Worm (Caenorhabditis elegans): ENCODE results near the gene F53F4.12.

F53F4.12 gene

ce11 chrV:13664340-13664916 is 38.6 kb downstream of the F53F4.12 start (continued):
- peak; percentile 3 for TF ChIP-seq lin-15B (tag; optimal IDR thresholded peaks at IDR 0.05)
- no peak for TF ChIP-seq zag-1 (tag; optimal IDR thresholded peaks at IDR 0.05)
- TF ChIP-seq ceh-8 (GFP tag; optimal IDR thresholded peaks at IDR 0.05) = no peak
- no peak for TF ChIP-seq grh-1 (GFP tag; IDR thresholded peaks at IDR 0.05)
- TF ChIP-seq sup-37 (GFP tag; optimal IDR thresholded peaks at IDR 0.05) = no peak
- no peak for TF ChIP-seq snpc-4 (tag; optimal IDR thresholded peaks at IDR 0.05)
- no peak for TF ChIP-seq nhr-20 (tag; optimal IDR thresholded peaks at IDR 0.05)
- no peak for TF ChIP-seq elt-3 (tag; optimal IDR thresholded peaks at IDR 0.05)
- TF ChIP-seq nhr-28 (tag; optimal IDR thresholded peaks at IDR 0.05) = no peak
- TF ChIP-seq ztf-4 (tag; optimal IDR thresholded peaks at IDR 0.05) = no peak
- peak; percentile 18 for TF ChIP-seq lin-14 (GFP tag; optimal IDR thresholded peaks at IDR 0.05)
- no peak for TF ChIP-seq zip-4 (GFP tag; optimal IDR thresholded peaks at IDR 0.05)
- peak; percentile 7 for TF ChIP-seq tbx-2 (tag; optimal IDR thresholded peaks at IDR 0.05)
- TF ChIP-seq aly-2 (tag; optimal IDR thresholded peaks at IDR 0.05) = no peak
- no peak for TF ChIP-seq irx-1 (tag; optimal IDR thresholded peaks at IDR 0.05)
- no peak for TF ChIP-seq efl-3 (GFP tag; optimal IDR thresholded peaks at IDR 0.05)
- no peak for TF ChIP-seq blmp-1 (tag; optimal IDR thresholded peaks at IDR 0.05)
- TF ChIP-seq fos-1 (tag; optimal IDR thresholded peaks at IDR 0.05) = no peak
- TF ChIP-seq lin-35 (GFP tag; optimal IDR thresholded peaks at IDR 0.05) = peak; percentile 45 to 67
- peak in 1 of 2 experiments; percentile 25 for TF ChIP-seq lsy-2 (tag; optimal IDR thresholded peaks at IDR 0.05)
- TF ChIP-seq isw-1 (GFP tag; IDR thresholded peaks at IDR 0.05) = no peak
- no peak for TF ChIP-seq unc-30 (tag; optimal IDR thresholded peaks at IDR 0.05)
- no peak for TF ChIP-seq Y116A8C.19 (tag; optimal IDR thresholded peaks at IDR 0.05; ENCODE audit: borderline replicate concordance)
- TF ChIP-seq mep-1 (tag; optimal IDR thresholded peaks at IDR 0.05) = no peak
- no peak for TF ChIP-seq egl-27 (tag; optimal IDR thresholded peaks at IDR 0.05)
- peak; percentile 36 for TF ChIP-seq nhr-90 (tag; optimal IDR thresholded peaks at IDR 0.05; ENCODE audit: poor library complexity)
- TF ChIP-seq nhr-71 (tag; optimal IDR thresholded peaks at IDR 0.05) = peak; percentile 48
- TF ChIP-seq C16A3.4 (tag; optimal IDR thresholded peaks at IDR 0.05) = no peak
- peak; percentile 26 for TF ChIP-seq rnt-1 (tag; optimal IDR thresholded peaks at IDR 0.05)
- TF ChIP-seq nhr-84 (tag; optimal IDR thresholded peaks at IDR 0.05) = no peak
- no peak for TF ChIP-seq unc-62 (GFP tag; optimal IDR thresholded peaks at IDR 0.05)

ce11 chrV:13665089-13665488 is 39.2 kb downstream of the F53F4.12 start, which contains the start of gene rde-12:
TSS of gene rde-12 (plus strand) at chrV:13665389.
- no peak for TF ChIP-seq mep-1 (tag; optimal IDR thresholded peaks at IDR 0.05)
- TF ChIP-seq alr-1 (tag; optimal IDR thresholded peaks at IDR 0.05; ENCODE audit: borderline replicate concordance) = no peak
- no peak for TF ChIP-seq ces-1 (GFP tag; optimal IDR thresholded peaks at IDR 0.05)
- TF ChIP-seq Y116A8C.19 (tag; optimal IDR thresholded peaks at IDR 0.05; ENCODE audit: borderline replicate concordance) = no peak
- no peak for TF ChIP-seq fos-1 (tag; optimal IDR thresholded peaks at IDR 0.05)
- TF ChIP-seq ztf-11 (tag; optimal IDR thresholded peaks at IDR 0.05) = no peak
- TF ChIP-seq lin-15B (tag; optimal IDR thresholded peaks at IDR 0.05) = no peak
- TF ChIP-seq dsc-1 (tag; optimal IDR thresholded peaks at IDR 0.05) = no peak

DNA sequence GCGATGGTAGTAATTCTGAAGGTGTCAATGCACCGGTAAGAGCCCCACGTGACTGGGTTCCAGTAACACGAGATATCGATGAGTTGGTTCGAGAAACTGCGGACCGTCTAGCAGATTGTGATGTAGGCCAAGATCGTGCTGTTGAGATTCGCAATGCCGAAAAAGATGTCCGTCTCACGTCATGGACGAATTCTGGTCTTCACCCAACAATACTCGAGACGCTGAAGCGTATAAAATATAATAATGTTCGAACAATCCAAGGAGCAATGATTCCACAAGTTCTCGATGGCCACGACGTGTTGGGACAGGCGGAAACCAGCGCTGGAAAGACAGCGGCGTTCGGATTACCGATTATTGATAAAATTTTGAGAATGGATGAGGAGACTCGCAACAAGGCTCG is 40.6 kb downstream of the F53F4.12 start:
- TF ChIP-seq ztf-11 (tag; optimal IDR thresholded peaks at IDR 0.05) = no peak
- no peak for TF ChIP-seq nhr-19 (GFP tag; conservative IDR thresholded peaks at IDR 0.05)
- TF ChIP-seq aly-2 (tag; optimal IDR thresholded peaks at IDR 0.05) = no peak
- no peak for TF ChIP-seq ceh-90 (tag; optimal IDR thresholded peaks at IDR 0.05)
- no peak for TF ChIP-seq unc-62 (GFP tag; optimal IDR thresholded peaks at IDR 0.05)
- TF ChIP-seq ztf-4 (tag; optimal IDR thresholded peaks at IDR 0.05) = no peak
- TF ChIP-seq fkh-8 (tag; optimal IDR thresholded peaks at IDR 0.05) = no peak

All from whole organism, L1 larva.